Worm (Caenorhabditis elegans) whole organism, L1 larva: ENCODE measurements around the gene ndx-2.
A peak's percentile ranks its signal among the peaks of the same experiment; 100 is the strongest.
"Not testable (repeated sequence)": the region's sequence is repeated elsewhere in the genome, so short reads cannot be mapped to it uniquely, and the experiment has no call there.

Experiments used
- C34B4.2 ChIP-seq: sonication (generic microtip); optimal IDR thresholded peaks from 2 replicates; lab custom pipeline; 2017; ENCODE audit warnings: mild to moderate bottlenecking, missing genetic modification characterization, missing compliant biosample characterization
- F16B12.6 ChIP-seq: fragments of 150-350 bp; optimal IDR thresholded peaks from 2 replicates; lab custom pipeline; 2014; ENCODE audit warnings: missing biosample characterization, missing genetic modification characterization
- aha-1 ChIP-seq: fragments of 150-350 bp; optimal IDR thresholded peaks from 2 replicates; lab custom pipeline; 2014; ENCODE audit warnings: missing biosample characterization, missing genetic modification characterization
- aly-2 ChIP-seq: fragments of 150-350 bp; optimal IDR thresholded peaks from 2 replicates; lab custom pipeline; 2014; ENCODE audit warnings: missing biosample characterization, missing genetic modification characterization
- ceh-8 ChIP-seq: fragments of 200-800 bp; sonication (Bioruptor generic); optimal IDR thresholded peaks from 2 replicates; lab custom pipeline; 2018; ENCODE audit warnings: mild to moderate bottlenecking, missing genetic modification characterization, moderate library complexity, missing compliant biosample characterization
- ceh-82 ChIP-seq, 3 experiments: fragments of 150-350 bp in 1 of 3; sonication (generic microtip) in 2 of 3; optimal IDR thresholded peaks; 2 replicates each; lab custom pipeline; 2014 to 2017; ENCODE audit warnings: missing biosample characterization in 3 of 3, missing genetic modification characterization in 3 of 3
- dsc-1 ChIP-seq: sonication (generic microtip); optimal IDR thresholded peaks from 2 replicates; lab custom pipeline; 2016; ENCODE audit warnings: mild to moderate bottlenecking, missing genetic modification characterization, missing compliant biosample characterization
- efl-1 ChIP-seq, 4 experiments: fragments of 150-350 bp; optimal IDR thresholded peaks in 3 of 4; peaks in 1 of 4; 1 replicate in 1 of 4; 2 replicates in 3 of 4; lab custom pipeline; 2014; ENCODE audit warnings: missing biosample characterization in 2 of 4, missing genetic modification characterization in 2 of 4, missing genetic modification reagents in 2 of 4
- efl-3 ChIP-seq: fragments of 200-800 bp; sonication (Bioruptor generic); optimal IDR thresholded peaks from 2 replicates; lab custom pipeline; 2018; ENCODE audit warnings: mild to moderate bottlenecking, missing genetic modification characterization, missing compliant biosample characterization
- egl-13 ChIP-seq: sonication (generic microtip); optimal IDR thresholded peaks from 2 replicates; lab custom pipeline; 2016; ENCODE audit warnings: missing genotype, missing genetic modification reagents, missing genetic modification characterization, missing compliant biosample characterization
- elt-2 ChIP-seq: sonication (generic microtip); optimal IDR thresholded peaks from 2 replicates; lab custom pipeline; 2016; ENCODE audit warnings: missing genetic modification characterization, mild to moderate bottlenecking, inconsistent platforms, missing compliant biosample characterization, missing genetic modification reagents
- elt-3 ChIP-seq, 6 experiments: fragments of 150-350 bp in 1 of 6; sonication (generic microtip); optimal IDR thresholded peaks; 2 replicates each; lab custom pipeline; 2017 to 2018; ENCODE audit warnings: missing biosample characterization in 6 of 6, missing genetic modification characterization in 6 of 6, inconsistent platforms in 1 of 6
- ets-5 ChIP-seq: fragments of 200-800 bp; sonication (Bioruptor generic); IDR thresholded peaks from 2 replicates; pipeline ENCODE4 v1.3.6; 2022; ENCODE audit warnings: missing genetic modification characterization, missing compliant biosample characterization
- fkh-4 ChIP-seq: sonication (generic microtip); optimal IDR thresholded peaks from 2 replicates; lab custom pipeline; 2016; ENCODE audit warnings: missing compliant biosample characterization, missing genetic modification characterization, borderline replicate concordance
- fos-1 ChIP-seq: fragments of 150-350 bp; optimal IDR thresholded peaks from 2 replicates; lab custom pipeline; 2014; ENCODE audit warnings: missing biosample characterization, missing genetic modification characterization
- grh-1 ChIP-seq: fragments of 200-800 bp; sonication (Bioruptor generic); IDR thresholded peaks from 2 replicates; pipeline ENCODE4 v1.3.6; 2022; ENCODE audit warnings: missing genetic modification reagents, missing genetic modification characterization, missing compliant biosample characterization
- hlh-17 ChIP-seq: fragments of 200-800 bp; sonication (Bioruptor generic); optimal IDR thresholded peaks from 2 replicates; lab custom pipeline; 2018; ENCODE audit warnings: missing genetic modification characterization, mild to moderate bottlenecking, missing compliant biosample characterization, moderate library complexity, borderline replicate concordance
- irx-1 ChIP-seq: sonication (generic microtip); optimal IDR thresholded peaks from 2 replicates; lab custom pipeline; 2016; ENCODE audit warnings: missing genetic modification characterization, missing compliant biosample characterization
- isw-1 ChIP-seq: fragments of 200-800 bp; sonication (Bioruptor generic); IDR thresholded peaks from 2 replicates; pipeline ENCODE4 v1.3.6; 2022; ENCODE audit warnings: missing genetic modification characterization, missing compliant biosample characterization
- jun-1 ChIP-seq: fragments of 150-350 bp; optimal IDR thresholded peaks from 2 replicates; lab custom pipeline; 2014; ENCODE audit warnings: missing biosample characterization, missing genetic modification reagents, missing genetic modification characterization
- lsy-2 ChIP-seq, 2 experiments: fragments of 150-350 bp; optimal IDR thresholded peaks; 2 replicates each; lab custom pipeline; 2014; ENCODE audit warnings: missing biosample characterization in 2 of 2, missing genetic modification characterization in 2 of 2
- mab-9 ChIP-seq: fragments of 200-800 bp; sonication (Bioruptor generic); IDR thresholded peaks from 2 replicates; pipeline ENCODE4 v1.3.6; 2022; ENCODE audit warnings: missing genetic modification reagents, missing genetic modification characterization, missing compliant biosample characterization
- nhr-11 ChIP-seq: fragments of 150-350 bp; optimal IDR thresholded peaks from 2 replicates; lab custom pipeline; 2014; ENCODE audit warnings: missing biosample characterization, missing genetic modification characterization
- nhr-12 ChIP-seq: sonication (generic microtip); optimal IDR thresholded peaks from 2 replicates; lab custom pipeline; 2017; ENCODE audit warnings: missing biosample characterization, missing genetic modification characterization
- nhr-20 ChIP-seq: sonication (generic microtip); optimal IDR thresholded peaks from 2 replicates; lab custom pipeline; 2016; ENCODE audit warnings: mild to moderate bottlenecking, missing genetic modification characterization, missing compliant biosample characterization
- nhr-237 ChIP-seq: fragments of 150-350 bp; optimal IDR thresholded peaks from 2 replicates; lab custom pipeline; 2014; ENCODE audit warnings: missing biosample characterization, missing genetic modification characterization
- nhr-28 ChIP-seq: fragments of 150-350 bp; optimal IDR thresholded peaks from 2 replicates; lab custom pipeline; 2014; ENCODE audit warnings: missing biosample characterization, missing genetic modification characterization
- nhr-71 ChIP-seq: sonication (generic microtip); optimal IDR thresholded peaks from 2 replicates; lab custom pipeline; 2016; ENCODE audit warnings: mild to moderate bottlenecking, missing genetic modification characterization, moderate library complexity, missing compliant biosample characterization
- nhr-76 ChIP-seq: sonication (generic microtip); optimal IDR thresholded peaks from 2 replicates; lab custom pipeline; 2017; ENCODE audit warnings: missing biosample characterization, missing genetic modification characterization
- nhr-77 ChIP-seq: fragments of 150-350 bp; optimal IDR thresholded peaks from 2 replicates; lab custom pipeline; 2014; ENCODE audit warnings: missing biosample characterization, missing genetic modification characterization
- nhr-85 ChIP-seq: sonication (generic microtip); peaks from one replicate; lab custom pipeline; 2016; ENCODE audit warnings: missing genetic modification characterization, inconsistent platforms, missing compliant biosample characterization
- rnt-1 ChIP-seq: sonication (generic microtip); optimal IDR thresholded peaks from 2 replicates; lab custom pipeline; 2016; ENCODE audit warnings: mild to moderate bottlenecking, missing genetic modification characterization, moderate library complexity, missing compliant biosample characterization
- skn-1 ChIP-seq: fragments of 150-350 bp; optimal IDR thresholded peaks from 2 replicates; lab custom pipeline; 2014; ENCODE audit warnings: missing biosample characterization, missing genetic modification characterization
- snpc-4 ChIP-seq: fragments of 150-350 bp; optimal IDR thresholded peaks from 2 replicates; lab custom pipeline; 2014; ENCODE audit warnings: missing biosample characterization, missing genetic modification characterization
- sup-37 ChIP-seq: fragments of 200-800 bp; sonication (Bioruptor generic); optimal IDR thresholded peaks from 2 replicates; lab custom pipeline; 2018; ENCODE audit warnings: mild to moderate bottlenecking, missing genetic modification characterization, missing compliant biosample characterization
- tlp-1 ChIP-seq: fragments of 150-350 bp; optimal IDR thresholded peaks from 2 replicates; lab custom pipeline; 2014; ENCODE audit warnings: missing biosample characterization, missing genetic modification characterization
- unc-130 ChIP-seq: fragments of 150-350 bp; optimal IDR thresholded peaks from 2 replicates; lab custom pipeline; 2017; ENCODE audit warnings: missing biosample characterization, missing genetic modification characterization, inconsistent platforms
- unc-30 ChIP-seq: sonication (generic microtip); optimal IDR thresholded peaks from 2 replicates; lab custom pipeline; 2017; ENCODE audit warnings: missing biosample characterization, missing genetic modification characterization
- unc-62 ChIP-seq: fragments of 150-350 bp; optimal IDR thresholded peaks from 2 replicates; lab custom pipeline; 2014; ENCODE audit warnings: missing biosample characterization, missing genetic modification reagents, missing genetic modification characterization
- unc-86 ChIP-seq: sonication (generic microtip); optimal IDR thresholded peaks from 2 replicates; lab custom pipeline; 2016; ENCODE audit warnings: missing genetic modification characterization, missing compliant biosample characterization
- unc-98 ChIP-seq: fragments of 200-800 bp; sonication (Bioruptor generic); IDR thresholded peaks from 2 replicates; pipeline ENCODE4 v1.3.6; 2022; ENCODE audit warnings: missing genetic modification characterization, missing compliant biosample characterization
- xbp-1 ChIP-seq: sonication (generic microtip); optimal IDR thresholded peaks from 2 replicates; lab custom pipeline; 2016; ENCODE audit warnings: missing genetic modification characterization, missing compliant biosample characterization
- zip-4 ChIP-seq: fragments of 200-800 bp; sonication (Bioruptor generic); optimal IDR thresholded peaks from 2 replicates; lab custom pipeline; 2018; ENCODE audit warnings: mild to moderate bottlenecking, missing genetic modification characterization, moderate library complexity, missing compliant biosample characterization

ndx-2 gene

ce11 chrV:2625360-2625759 lies 39.4 kb downstream of the ndx-2 start, which contains the start of gene sknr-1:
Gene sknr-1, minus strand, starts transcription at chrV:2625460.
- not testable (repeated sequence) for TF ChIP-seq nhr-77, nhr-85, unc-30 (tag; lab: Kevin White, UChicago)

- TF ChIP-seq irx-1 = no peak
- TF ChIP-seq efl-1 (optimal IDR thresholded peaks at IDR 0.05; lab: Kevin White, UChicago) = peak in 1 of 2 experiments; percentile 8
- TF ChIP-seq efl-1 (GFP tag; optimal IDR thresholded peaks at IDR 0.05 in 1 of 2; lab: Kevin White, UChicago) = no peak
- TF ChIP-seq efl-3 (GFP tag; lab: Kevin White, UChicago) = no peak
- TF ChIP-seq rnt-1 (tag; lab: Kevin White, UChicago) = no peak
- TF ChIP-seq egl-13 (tag; lab: Kevin White, UChicago) = no peak
- TF ChIP-seq elt-3 (tag; optimal IDR thresholded peaks at IDR 0.05; lab: Kevin White, UChicago) = no peak
Measured at ce11 chrV:2623765-2624164, 41.0 kb downstream of the ndx-2 start.

ce11 chrV:2621879-2622278 lies 42.9 kb downstream of the ndx-2 start, which contains the start of gene srh-271:
Gene srh-271, minus strand, starts transcription at chrV:2621979.
- no peak for TF ChIP-seq hlh-17
- no peak for TF ChIP-seq efl-1 (optimal IDR thresholded peaks at IDR 0.05; lab: Kevin White, UChicago)
- peak in 1 of 2 experiments; percentile 38 for TF ChIP-seq efl-1 (GFP tag; optimal IDR thresholded peaks at IDR 0.05 in 1 of 2; lab: Kevin White, UChicago)

DNA sequence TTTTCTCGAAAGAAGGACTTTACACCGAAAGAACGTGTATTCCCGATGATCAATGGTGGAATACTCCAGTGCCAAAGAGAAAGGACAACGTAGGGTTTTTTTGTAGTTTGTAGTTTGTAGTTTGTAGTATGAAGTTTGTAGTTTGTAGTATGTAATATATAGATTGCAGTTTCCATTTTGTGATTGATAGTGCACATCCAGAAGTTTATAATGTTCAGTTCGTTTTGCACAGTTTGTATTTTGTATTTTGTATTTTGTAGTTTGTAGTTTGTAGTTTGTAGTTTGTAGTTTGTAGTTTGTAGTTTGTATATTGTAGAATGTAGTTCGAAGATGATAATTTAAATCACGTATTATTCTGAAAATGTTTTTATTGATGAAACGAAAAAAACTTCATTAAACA lies 47.3 kb downstream of the ndx-2 start:
- TF ChIP-seq unc-86 (tag; lab: Kevin White, UChicago) = no peak
- TF ChIP-seq ceh-82 (tag; optimal IDR thresholded peaks at IDR 0.05; lab: Kevin White, UChicago) = no peak
- TF ChIP-seq jun-1 (tag; lab: Kevin White, UChicago) = no peak
- TF ChIP-seq, all 84 proteins: peak for 0

ce11 chrV:2614986-2615687 lies 49.7 kb downstream of the ndx-2 start, which contains the start of gene F53E10.1:
Gene F53E10.1, plus strand, starts transcription at chrV:2615310.
- TF ChIP-seq nhr-237 (tag; lab: Kevin White, UChicago) (no peak), unc-62 (GFP tag; lab: Kevin White, UChicago) (no peak), dsc-1 (tag; lab: Kevin White, UChicago) (no peak), nhr-11 (no peak), mab-9 (GFP tag; lab: Robert Waterston, UW) (no peak), nhr-20 (tag; lab: Kevin White, UChicago) (peak; percentile 84), lsy-2 (tag; optimal IDR thresholded peaks at IDR 0.05; lab: Kevin White, UChicago) (peak; percentile 5 to 29), unc-98 (GFP tag; lab: Robert Waterston, UW) (no peak), F16B12.6 (tag; lab: Kevin White, UChicago) (peak; percentile 3), ets-5 (GFP tag; lab: Robert Waterston, UW) (no peak), nhr-71 (tag; lab: Kevin White, UChicago) (peak; percentile 95), nhr-12 (tag; lab: Kevin White, UChicago) (no peak), aly-2 (tag; lab: Kevin White, UChicago) (no peak), skn-1 (peak; percentile 75), tlp-1 (tag; lab: Kevin White, UChicago) (no peak), hlh-17 (no peak), rnt-1 (tag; lab: Kevin White, UChicago) (peak; percentile 58), irx-1 (no peak), grh-1 (GFP tag; lab: Robert Waterston, UW) (no peak), elt-2 (peak; percentile 26), isw-1 (GFP tag; lab: Robert Waterston, UW) (no peak), aha-1 (tag; lab: Kevin White, UChicago) (no peak), unc-130 (tag; lab: Kevin White, UChicago) (peak; percentile 20), sup-37 (no peak), nhr-28 (tag; lab: Kevin White, UChicago) (no peak), elt-3 (tag; optimal IDR thresholded peaks at IDR 0.05; lab: Kevin White, UChicago) (peak in 1 of 6 experiments; percentile 38), C34B4.2 (tag; lab: Kevin White, UChicago) (no peak), fkh-4 (tag; lab: Kevin White, UChicago) (no peak), xbp-1 (tag; lab: Kevin White, UChicago) (no peak), nhr-85 (tag; lab: Kevin White, UChicago) (peak; percentile 94), snpc-4 (tag; lab: Kevin White, UChicago) (no peak), nhr-76 (tag; lab: Kevin White, UChicago) (no peak), fos-1 (tag; lab: Kevin White, UChicago) (no peak), ceh-8 (no peak), zip-4 (no peak)
